Worm (Caenorhabditis elegans) whole organism, young adult: ENCODE measurements around the gene spe-51.

ENCODE experiments used
- B0019.2 ChIP-seq: fragments of 200-800 bp; sonication (Bioruptor generic); conservative IDR thresholded peaks from 2 replicates; pipeline ENCODE4 v1.3.6; 2022; ENCODE audit warnings: missing genetic modification reagents, missing genetic modification characterization, missing compliant biosample characterization
- B0261.1 ChIP-seq: sonication (generic microtip); optimal IDR thresholded peaks from 2 replicates; lab custom pipeline; 2016; ENCODE audit warnings: mild to moderate bottlenecking, missing genetic modification characterization, moderate library complexity, missing compliant biosample characterization
- B0336.3 ChIP-seq: fragments of 200-800 bp; sonication (Bioruptor generic); IDR thresholded peaks from 2 replicates; pipeline ENCODE4 v1.3.6; 2022; ENCODE audit warnings: missing genetic modification characterization, missing compliant biosample characterization
- C17E4.6 ChIP-seq: fragments of 200-800 bp; sonication (Bioruptor generic); IDR thresholded peaks from 2 replicates; pipeline ENCODE4 v1.3.6; 2022; ENCODE audit warnings: missing genetic modification reagents, missing genetic modification characterization, missing compliant biosample characterization
- F10E7.11 ChIP-seq: sonication (generic microtip); optimal IDR thresholded peaks from 2 replicates; lab custom pipeline; 2017; ENCODE audit warnings: mild to moderate bottlenecking, missing genetic modification characterization, moderate library complexity, missing compliant biosample characterization
- F33H1.4 ChIP-seq: fragments of 200-800 bp; sonication (Bioruptor generic); IDR thresholded peaks from 2 replicates; pipeline ENCODE4 v1.3.6; 2022; ENCODE audit warnings: missing genetic modification reagents, missing genetic modification characterization, missing compliant biosample characterization
- F37B4.10 ChIP-seq: fragments of 200-800 bp; sonication (Bioruptor generic); IDR thresholded peaks from 2 replicates; pipeline ENCODE4 v1.3.6; 2022; ENCODE audit warnings: missing genetic modification characterization, missing compliant biosample characterization
- Y53G8AR.9 ChIP-seq: fragments of 200-800 bp; sonication (Bioruptor generic); conservative IDR thresholded peaks from 2 replicates; pipeline ENCODE4 v1.3.6; 2022; ENCODE audit warnings: missing genetic modification reagents, missing genetic modification characterization, missing compliant biosample characterization
- cebp-1 ChIP-seq, 2 experiments: fragments of 200-800 bp in 1 of 2; sonication (Bioruptor generic) in 1 of 2; sonication (generic microtip) in 1 of 2; IDR thresholded peaks in 1 of 2; optimal IDR thresholded peaks in 1 of 2; 2 replicates each; pipeline versions ENCODE4 v1.3.6 to Lab custom; 2017 to 2022; ENCODE audit warnings: missing compliant biosample characterization in 2 of 2, missing genetic modification characterization in 2 of 2, mild to moderate bottlenecking in 1 of 2, missing genetic modification reagents in 1 of 2, moderate library complexity in 1 of 2
- ceh-100 ChIP-seq: fragments of 200-800 bp; sonication (Bioruptor generic); IDR thresholded peaks from 2 replicates; pipeline ENCODE4 v1.3.6; 2022; ENCODE audit warnings: missing genetic modification reagents, missing genetic modification characterization, missing compliant biosample characterization
- ceh-27 ChIP-seq: fragments of 200-800 bp; sonication (Bioruptor generic); optimal IDR thresholded peaks from 2 replicates; lab custom pipeline; 2018; ENCODE audit warnings: mild to moderate bottlenecking, missing genetic modification characterization, moderate library complexity, missing compliant biosample characterization
- ceh-40 ChIP-seq: fragments of 200-800 bp; sonication (Bioruptor generic); IDR thresholded peaks from 2 replicates; pipeline ENCODE4 v1.3.6; 2022; ENCODE audit warnings: missing genetic modification characterization, missing compliant biosample characterization
- ceh-79 ChIP-seq: sonication (generic microtip); optimal IDR thresholded peaks from 2 replicates; lab custom pipeline; 2017; ENCODE audit warnings: mild to moderate bottlenecking, missing genetic modification characterization, missing compliant biosample characterization
- ceh-91 ChIP-seq: fragments of 200-800 bp; sonication (Bioruptor generic); IDR thresholded peaks from 2 replicates; pipeline ENCODE4 v1.3.6; 2022; ENCODE audit warnings: missing genetic modification reagents, missing genetic modification characterization, missing compliant biosample characterization
- die-1 ChIP-seq: sonication (generic microtip); optimal IDR thresholded peaks from 2 replicates; lab custom pipeline; 2016; ENCODE audit warnings: missing genotype, mild to moderate bottlenecking, missing genetic modification characterization, missing compliant biosample characterization
- dpl-1 ChIP-seq: fragments of 150-350 bp; optimal IDR thresholded peaks from 2 replicates; lab custom pipeline; 2014; ENCODE audit warnings: missing biosample characterization, missing genetic modification reagents, missing genetic modification characterization
- egrh-3 ChIP-seq: fragments of 200-800 bp; sonication (Bioruptor generic); IDR thresholded peaks from 2 replicates; pipeline ENCODE4 v1.3.6; 2022; ENCODE audit warnings: missing genetic modification reagents, missing genetic modification characterization, missing compliant biosample characterization
- hlh-12 ChIP-seq: sonication (generic microtip); optimal IDR thresholded peaks from 2 replicates; lab custom pipeline; 2016; ENCODE audit warnings: missing genetic modification characterization, missing compliant biosample characterization
- hmg-1.2 ChIP-seq: fragments of 200-800 bp; sonication (Bioruptor generic); IDR thresholded peaks from 2 replicates; pipeline ENCODE4 v1.3.6; 2022; ENCODE audit warnings: missing genetic modification reagents, missing genetic modification characterization, missing compliant biosample characterization
- hmg-20 ChIP-seq: fragments of 200-800 bp; sonication (Bioruptor generic); IDR thresholded peaks from 2 replicates; pipeline ENCODE4 v1.3.6; 2022; ENCODE audit warnings: missing genetic modification reagents, missing genetic modification characterization, missing compliant biosample characterization
- hsf-1 ChIP-seq: fragments of 200-800 bp; sonication (Bioruptor generic); IDR thresholded peaks from 2 replicates; pipeline ENCODE4 v1.3.6; 2022; ENCODE audit warnings: missing genetic modification reagents, missing genetic modification characterization, missing compliant biosample characterization
- lag-1 ChIP-seq: fragments of 200-800 bp; sonication (Bioruptor generic); IDR thresholded peaks from 2 replicates; pipeline ENCODE4 v1.3.6; 2022; ENCODE audit warnings: missing genetic modification reagents, missing genetic modification characterization, missing compliant biosample characterization
- let-526 ChIP-seq: fragments of 200-800 bp; sonication (Bioruptor generic); IDR thresholded peaks from 2 replicates; pipeline ENCODE4 v1.3.6; 2022; ENCODE audit warnings: missing genetic modification reagents, missing genetic modification characterization, missing compliant biosample characterization
- lsl-1 ChIP-seq: fragments of 200-800 bp; sonication (Bioruptor generic); optimal IDR thresholded peaks from 2 replicates; lab custom pipeline; 2018; ENCODE audit warnings: mild to moderate bottlenecking, missing genetic modification characterization, moderate library complexity, missing compliant biosample characterization
- madf-3 ChIP-seq: fragments of 200-800 bp; sonication (Bioruptor generic); IDR thresholded peaks from 2 replicates; pipeline ENCODE4 v1.3.6; 2022; ENCODE audit warnings: missing genetic modification reagents, missing genetic modification characterization, missing compliant biosample characterization
- madf-6 ChIP-seq: fragments of 200-800 bp; sonication (Bioruptor generic); IDR thresholded peaks from 2 replicates; pipeline ENCODE4 v1.3.6; 2022; ENCODE audit warnings: missing genetic modification reagents, missing genetic modification characterization, missing compliant biosample characterization
- mxl-1 ChIP-seq: sonication (generic microtip); optimal IDR thresholded peaks from 2 replicates; lab custom pipeline; 2016; ENCODE audit warnings: missing genetic modification characterization, missing compliant biosample characterization
- nhr-120 ChIP-seq: fragments of 200-800 bp; sonication (Bioruptor generic); IDR thresholded peaks from 2 replicates; pipeline ENCODE4 v1.3.6; 2022; ENCODE audit warnings: missing genetic modification characterization, missing compliant biosample characterization
- nhr-179 ChIP-seq: sonication (generic microtip); optimal IDR thresholded peaks from 2 replicates; lab custom pipeline; 2016; ENCODE audit warnings: mild to moderate bottlenecking, missing genetic modification characterization, missing compliant biosample characterization
- nhr-80 ChIP-seq: sonication (generic microtip); optimal IDR thresholded peaks from 2 replicates; lab custom pipeline; 2016; ENCODE audit warnings: missing genetic modification characterization, missing compliant biosample characterization
- repo-1 ChIP-seq: sonication (generic microtip); optimal IDR thresholded peaks from 2 replicates; lab custom pipeline; 2017; ENCODE audit warnings: mild to moderate bottlenecking, missing genetic modification characterization, missing compliant biosample characterization
- tlf-1 ChIP-seq: fragments of 200-800 bp; sonication (Bioruptor generic); optimal IDR thresholded peaks from 2 replicates; lab custom pipeline; 2018; ENCODE audit warnings: mild to moderate bottlenecking, missing genetic modification characterization, missing compliant biosample characterization
- zfh-2 ChIP-seq: fragments of 200-800 bp; sonication (Bioruptor generic); conservative IDR thresholded peaks from 2 replicates; pipeline ENCODE4 v1.3.6; 2022; ENCODE audit warnings: missing genetic modification reagents, missing genetic modification characterization, missing compliant biosample characterization
- ztf-25 ChIP-seq: fragments of 200-800 bp; sonication (Bioruptor generic); IDR thresholded peaks from 2 replicates; pipeline ENCODE4 v1.3.6; 2022; ENCODE audit warnings: missing genetic modification reagents, missing genetic modification characterization, missing compliant biosample characterization

The spe-51 gene

ce11 chrIV:4655979-4656378, 36.6 kb upstream of the spe-51 start (continued):
- 0 out of 2 replicates have a peak, but pooled peaks have one; percentile 15 for TF ChIP-seq cebp-1 (GFP tag; IDR thresholded peaks at IDR 0.05; lab: Robert Waterston, UW)
- TF ChIP-seq cebp-1 (tag; optimal IDR thresholded peaks at IDR 0.05; lab: Kevin White, UChicago), result no peak
- no peak for TF ChIP-seq B0261.1 (tag; lab: Kevin White, UChicago)
- TF ChIP-seq let-526 (GFP tag; lab: Robert Waterston, UW), result no peak
- 0 out of 2 replicates have a peak, but pooled peaks have one; percentile 14 for TF ChIP-seq B0336.3
- TF ChIP-seq hmg-1.2 (GFP tag; lab: Robert Waterston, UW), result no peak
- no peak for TF ChIP-seq madf-6
- no peak for TF ChIP-seq nhr-179
- no peak for TF ChIP-seq F10E7.11 (tag; lab: Kevin White, UChicago)
- TF ChIP-seq die-1 (tag; lab: Kevin White, UChicago), result no peak
- no peak for TF ChIP-seq B0019.2 (GFP tag; lab: Robert Waterston, UW)
- TF ChIP-seq zfh-2 (GFP tag; lab: Robert Waterston, UW), result peak; percentile 92
- TF ChIP-seq ceh-40, result no peak
- TF ChIP-seq egrh-3, result peak; percentile 89
- TF ChIP-seq hmg-20 (GFP tag; lab: Robert Waterston, UW), result no peak
- no peak for TF ChIP-seq nhr-120 (GFP tag; lab: Robert Waterston, UW)
- no peak for TF ChIP-seq dpl-1 (GFP tag; lab: Kevin White, UChicago)
- TF ChIP-seq ceh-27 (GFP tag; lab: Kevin White, UChicago), result no peak
- TF ChIP-seq repo-1, result no peak
- TF ChIP-seq lag-1 (GFP tag; lab: Robert Waterston, UW), result no peak
- no peak for TF ChIP-seq tlf-1 (GFP tag; lab: Kevin White, UChicago)
- TF ChIP-seq hlh-12 (tag; lab: Kevin White, UChicago), result no peak
- TF ChIP-seq madf-3 (GFP tag; lab: Robert Waterston, UW), result 0 out of 2 replicates have a peak, but pooled peaks have one; percentile 64

DNA sequence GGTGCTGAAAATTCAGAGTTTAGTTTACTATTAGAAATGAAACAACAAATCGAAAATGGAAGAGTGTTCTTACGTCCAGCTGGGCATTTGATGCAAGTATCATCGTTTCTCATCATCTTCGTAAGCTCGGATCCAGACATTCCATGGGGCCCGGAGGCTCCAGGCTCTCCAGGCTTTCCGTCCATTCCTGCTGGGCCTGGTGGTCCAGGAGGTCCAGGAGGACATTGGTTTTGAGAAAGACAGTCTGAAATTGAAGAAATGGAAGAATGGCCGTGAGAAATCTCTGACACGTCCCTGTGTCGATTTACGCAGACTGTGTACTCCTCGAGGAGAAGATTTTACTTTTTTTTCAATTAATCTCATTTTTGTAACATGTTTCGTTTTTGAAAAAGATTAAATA, 36.2 kb upstream of the spe-51 start:
- TF ChIP-seq ceh-79 (tag; lab: Kevin White, UChicago) (no peak), zfh-2 (GFP tag; lab: Robert Waterston, UW) (peak; percentile 5; the same call in 1 of the 2 replicates), nhr-80 (tag; lab: Kevin White, UChicago) (no peak)

- TF ChIP-seq Y53G8AR.9 (GFP tag; lab: Robert Waterston, UW) (no peak), mxl-1 (tag; lab: Kevin White, UChicago) (no peak)
Observed at ce11 chrIV:4657874-4658273, 34.7 kb upstream of the spe-51 start, which contains the start of gene col-111. col-111 (minus strand) TSS chrIV:4657974.

DNA sequence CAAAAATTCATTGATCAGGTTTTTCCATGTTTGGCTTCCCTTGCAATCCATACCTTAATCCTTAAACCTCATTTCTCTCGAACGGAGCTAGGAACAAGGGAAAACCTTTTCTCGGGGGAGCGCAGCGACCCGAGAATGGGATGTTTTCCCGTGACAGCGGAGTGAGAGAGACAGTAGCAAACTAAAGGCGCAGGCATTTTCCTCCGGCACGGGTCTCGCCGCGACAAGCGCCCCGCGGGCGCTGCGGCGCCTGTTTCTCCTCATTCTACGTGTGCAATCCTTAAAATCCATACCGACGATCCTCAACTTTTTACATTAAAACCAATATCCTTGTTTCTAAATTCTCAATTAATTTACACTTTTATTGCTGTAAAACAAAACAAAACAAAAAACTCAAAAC, 33.9 kb upstream of the spe-51 start:
- TF ChIP-seq madf-6, result peak; percentile 24; the same call in 1 of the 2 replicates
- 0 out of 2 replicates have a peak, but pooled peaks have one; percentile 10 for TF ChIP-seq ceh-100 (GFP tag; lab: Robert Waterston, UW)
- peak; percentile 70 for TF ChIP-seq F33H1.4 (GFP tag; lab: Robert Waterston, UW)
- TF ChIP-seq lsl-1, result peak; percentile 23
- TF ChIP-seq ztf-25 (GFP tag; lab: Robert Waterston, UW), result 0 out of 2 replicates have a peak, but pooled peaks have one; percentile 52
- peak; percentile 37; the same call in 1 of the 2 replicates for TF ChIP-seq hsf-1
- 0 out of 2 replicates have a peak, but pooled peaks have one; percentile 84 for TF ChIP-seq F37B4.10
- TF ChIP-seq ceh-91 (GFP tag; lab: Robert Waterston, UW), result peak; percentile 9; the same call in 1 of the 2 replicates
- peak; percentile 51; the same call in 1 of the 2 replicates for TF ChIP-seq egrh-3
- peak; percentile 53; the same call in 1 of the 2 replicates for TF ChIP-seq C17E4.6 (GFP tag; lab: Robert Waterston, UW)
- TF ChIP-seq zfh-2 (GFP tag; lab: Robert Waterston, UW), result peak; percentile 50
- TF ChIP-seq, all 124 proteins: peak for 11; not testable (repeated sequence) for 113
